Worm (Caenorhabditis elegans): ENCODE measurements around the gene rpb-6.
A peak's percentile ranks its signal among the peaks of the same experiment; 100 is the strongest.

rpb-6 gene

ce11 chrII:10547311-10547710 is 31.9 kb upstream of the rpb-6 start (continued):
- TF ChIP-seq pha-4 (GFP tag; IDR thresholded peaks at IDR 0.05) (peak; percentile 68), pha-4 (tag; optimal IDR thresholded peaks at IDR 0.05) (no peak), dmd-9 (GFP tag; IDR thresholded peaks at IDR 0.05) (0 out of 2 replicates have a peak, but pooled peaks have one; percentile 47), zfp-2 (tag; optimal IDR thresholded peaks at IDR 0.05) (no peak), lin-1 (GFP tag; IDR thresholded peaks at IDR 0.05) (0 out of 2 replicates have a peak, but pooled peaks have one; percentile 7), ceh-28 (tag; optimal IDR thresholded peaks at IDR 0.05) (no peak), zfp-3 (GFP tag; conservative IDR thresholded peaks at IDR 0.05) (peak; percentile 69)

DNA sequence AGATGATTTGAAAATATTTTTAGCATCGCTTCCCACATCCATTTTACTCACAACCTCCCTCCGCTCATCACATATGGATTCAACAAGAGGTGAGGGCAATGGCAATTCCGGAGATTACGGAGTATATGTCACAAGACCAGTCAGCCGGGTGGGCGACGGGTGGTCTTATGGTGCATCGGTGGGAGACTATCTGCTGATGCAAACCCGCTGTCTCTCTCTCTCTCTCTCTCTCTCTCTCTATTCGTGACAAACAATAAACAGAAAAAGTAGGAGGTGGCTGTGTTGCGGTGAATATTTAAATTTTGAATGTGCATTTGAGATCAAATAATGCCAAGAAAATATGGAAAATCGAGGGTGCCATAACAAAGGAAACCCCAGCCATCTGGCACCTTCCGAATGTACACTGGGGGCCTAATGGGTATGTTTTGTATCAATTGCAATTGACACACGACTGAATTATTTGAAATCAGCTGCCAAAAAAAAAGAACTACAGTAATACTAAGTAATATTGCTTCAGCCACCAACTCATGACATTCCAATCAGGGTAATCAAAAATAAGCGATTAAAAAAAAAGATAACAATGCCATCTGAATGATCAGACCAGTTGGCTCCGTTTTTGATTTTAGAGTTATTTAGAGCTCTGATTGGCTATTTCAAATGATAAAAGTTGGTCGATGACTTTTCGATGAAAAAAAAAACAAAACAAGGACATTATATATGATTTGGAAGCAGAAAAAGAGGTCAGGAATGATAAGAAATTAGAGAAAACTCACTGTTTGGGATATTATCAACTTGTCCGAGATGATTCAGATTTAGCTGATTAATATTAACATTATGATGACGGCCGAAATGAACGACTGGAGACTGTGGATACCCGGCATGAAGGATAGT is 31.1 kb upstream of the rpb-6 start:
- TF ChIP-seq daf-8 (GFP tag; IDR thresholded peaks at IDR 0.05): no peak
- no peak for TF ChIP-seq fkh-10 (GFP tag; optimal IDR thresholded peaks at IDR 0.05)
- peak; percentile 30 for TF ChIP-seq dve-1 (tag; optimal IDR thresholded peaks at IDR 0.05; ENCODE audit: insufficient read depth)
- peak in 1 of 2 experiments; percentile 2; a peak in 1 of 4 replicates for TF ChIP-seq madf-5 (GFP tag; IDR thresholded peaks at IDR 0.05)
- TF ChIP-seq snpc-4 (tag; optimal IDR thresholded peaks at IDR 0.05): no peak
- 0 out of 2 replicates have a peak, but pooled peaks have one; percentile 22 for TF ChIP-seq zfp-3 (GFP tag; conservative IDR thresholded peaks at IDR 0.05)
- TF ChIP-seq ztf-7 (tag; optimal IDR thresholded peaks at IDR 0.05): no peak
- TF ChIP-seq hlh-30 (tag; optimal IDR thresholded peaks at IDR 0.05; ENCODE audit: insufficient read depth): peak; percentile 91
- peak; percentile 33; the same call in 1 of the 2 replicates for TF ChIP-seq Y75B8A.6 (GFP tag; IDR thresholded peaks at IDR 0.05)
- no peak for TF ChIP-seq nhr-42 (GFP tag; IDR thresholded peaks at IDR 0.05)
- TF ChIP-seq madf-9 (GFP tag; conservative IDR thresholded peaks at IDR 0.05): 0 out of 2 replicates have a peak, but pooled peaks have one; percentile 23
- peak; percentile 50 for TF ChIP-seq nhr-28 (tag; optimal IDR thresholded peaks at IDR 0.05)
- TF ChIP-seq aha-1 (tag): peak; percentile 98
- peak; percentile 56; the same call in 1 of the 2 replicates for TF ChIP-seq snpc-1.2 (GFP tag; IDR thresholded peaks at IDR 0.05)
- peak; percentile 58; the same call in 1 of the 2 replicates for TF ChIP-seq nhr-41 (GFP tag; IDR thresholded peaks at IDR 0.05)
- TF ChIP-seq mep-1 (tag; optimal IDR thresholded peaks at IDR 0.05): peak; percentile 34
- 0 out of 2 replicates have a peak, but pooled peaks have one; percentile 14 for TF ChIP-seq tra-1 (GFP tag; IDR thresholded peaks at IDR 0.05)
- 0 out of 2 replicates have a peak, but pooled peaks have one; percentile 15 for TF ChIP-seq zip-11 (GFP tag; IDR thresholded peaks at IDR 0.05)
- TF ChIP-seq D1046.2 (GFP tag; IDR thresholded peaks at IDR 0.05): no peak
- peak; percentile 21 for TF ChIP-seq dmd-6 (GFP tag; IDR thresholded peaks at IDR 0.05)
- no peak for TF ChIP-seq daf-16 (GFP tag; optimal IDR thresholded peaks at IDR 0.05)
- TF ChIP-seq daf-16 (tag; optimal IDR thresholded peaks at IDR 0.05): peak; percentile 14
- TF ChIP-seq Y105C5A.15 (GFP tag; IDR thresholded peaks at IDR 0.05): peak; percentile 63; the same call in 1 of the 2 replicates
- TF ChIP-seq nhr-102 (tag; optimal IDR thresholded peaks at IDR 0.05): no peak
- no peak for TF ChIP-seq F10B5.3 (tag; optimal IDR thresholded peaks at IDR 0.05)
- TF ChIP-seq lim-7 (GFP tag; IDR thresholded peaks at IDR 0.05): peak; percentile 69
- peak; percentile 31 for TF ChIP-seq lin-13 (GFP tag; optimal IDR thresholded peaks at IDR 0.05)
- peak; percentile 53; the same call in 1 of the 2 replicates for TF ChIP-seq vab-7 (GFP tag; IDR thresholded peaks at IDR 0.05)
- TF ChIP-seq ama-1 (optimal IDR thresholded peaks at IDR 0.05): peak; percentile 73
- no peak for TF ChIP-seq T26A8.4 (GFP tag; IDR thresholded peaks at IDR 0.05)
- TF ChIP-seq hlh-11 (tag; optimal IDR thresholded peaks at IDR 0.05): peak; percentile 49
